Worm (Caenorhabditis elegans): Measurements from ENCODE around the gene srb-1.

srb-1 gene

ce11 chrII:5181497-5181896, 10.7 kb upstream of the srb-1 start (continued):
- TF ChIP-seq aly-2 (tag; optimal IDR thresholded peaks at IDR 0.05): no peak
- TF ChIP-seq alr-1 (tag; optimal IDR thresholded peaks at IDR 0.05): no peak
- TF ChIP-seq nhr-21 (tag; optimal IDR thresholded peaks at IDR 0.05): peak; percentile 34
- TF ChIP-seq snpc-4 (tag; optimal IDR thresholded peaks at IDR 0.05): peak; percentile 62
- TF ChIP-seq sma-9 (GFP tag; optimal IDR thresholded peaks at IDR 0.05): peak; percentile 79
- TF ChIP-seq sma-9 (tag; optimal IDR thresholded peaks at IDR 0.05): no peak
- no peak for TF ChIP-seq ztf-4 (tag; optimal IDR thresholded peaks at IDR 0.05)
- TF ChIP-seq sma-3 (GFP tag; optimal IDR thresholded peaks at IDR 0.05): peak; percentile 22
- peak; percentile 51 for TF ChIP-seq nhr-25 (tag; optimal IDR thresholded peaks at IDR 0.05)
- TF ChIP-seq blmp-1 (tag; optimal IDR thresholded peaks at IDR 0.05; ENCODE audit: insufficient read depth): peak; percentile 74
- peak; percentile 75 to 85 for TF ChIP-seq mdl-1 (tag; optimal IDR thresholded peaks at IDR 0.05)
- TF ChIP-seq nhr-6 (tag; optimal IDR thresholded peaks at IDR 0.05): no peak
- no peak for TF ChIP-seq skn-1 (tag; optimal IDR thresholded peaks at IDR 0.05)

DNA sequence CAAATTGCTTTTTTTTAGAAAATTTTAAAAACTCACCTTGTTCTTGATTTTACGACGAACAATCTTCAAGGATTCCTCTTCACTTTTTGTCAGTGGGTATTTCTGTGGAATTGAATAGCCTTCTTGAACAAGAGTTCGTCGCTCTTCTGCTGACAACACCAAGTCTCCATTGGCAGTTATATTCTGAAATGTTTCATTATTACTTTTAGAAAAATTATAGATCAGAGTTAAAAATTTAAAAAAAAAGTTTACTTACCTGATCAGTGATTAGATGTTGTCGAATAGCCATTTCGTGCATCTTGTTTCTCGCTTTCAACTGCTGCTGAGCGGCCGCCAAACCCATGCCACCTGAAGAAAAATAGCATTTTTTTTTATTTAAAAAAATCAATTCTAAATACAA, 9.4 kb upstream of the srb-1 start:
- no peak for TF ChIP-seq nhr-6 (tag; optimal IDR thresholded peaks at IDR 0.05)
- no peak for TF ChIP-seq ceh-16 (tag; optimal IDR thresholded peaks at IDR 0.05)
- TF ChIP-seq sem-4 (tag; optimal IDR thresholded peaks at IDR 0.05): no peak
- no peak for TF ChIP-seq nhr-21 (tag; optimal IDR thresholded peaks at IDR 0.05)
- no peak for TF ChIP-seq nhr-25 (tag; optimal IDR thresholded peaks at IDR 0.05)
- TF ChIP-seq aly-2 (tag; optimal IDR thresholded peaks at IDR 0.05): no peak
- TF ChIP-seq elt-1 (tag; optimal IDR thresholded peaks at IDR 0.05): no peak
- no peak for TF ChIP-seq ztf-11 (tag; optimal IDR thresholded peaks at IDR 0.05)
- no peak for TF ChIP-seq nhr-23 (tag; optimal IDR thresholded peaks at IDR 0.05)
- TF ChIP-seq nhr-11 (tag; optimal IDR thresholded peaks at IDR 0.05): no peak
- no peak for TF ChIP-seq dmd-4 (tag; optimal IDR thresholded peaks at IDR 0.05)

- TF ChIP-seq mbf-1 (tag; optimal IDR thresholded peaks at IDR 0.05) (no peak), ama-1 (optimal IDR thresholded peaks at IDR 0.05) (peak; percentile 23), unc-62 (GFP tag; optimal IDR thresholded peaks at IDR 0.05) (no peak)
These were observed 7.8 kb upstream of the srb-1 start for ce11 chrII:5178609-5179008.

ce11 chrII:5177902-5178301, 7.1 kb upstream of the srb-1 start, which contains the start of gene C27D6.12:
C27D6.12 (minus strand) TSS chrII:5178002.
- TF ChIP-seq nhr-12 (tag; optimal IDR thresholded peaks at IDR 0.05): no peak
- TF ChIP-seq ZK546.5 (tag; optimal IDR thresholded peaks at IDR 0.05): no peak
- TF ChIP-seq nhr-129 (tag; optimal IDR thresholded peaks at IDR 0.05): no peak
- TF ChIP-seq nhr-21 (tag; optimal IDR thresholded peaks at IDR 0.05): no peak
- no peak for TF ChIP-seq lin-39 (tag; optimal IDR thresholded peaks at IDR 0.05)
- no peak for TF ChIP-seq nhr-25 (tag; optimal IDR thresholded peaks at IDR 0.05)
- no peak for TF ChIP-seq crh-2 (tag; optimal IDR thresholded peaks at IDR 0.05)
- no peak for TF ChIP-seq nhr-10 (tag; optimal IDR thresholded peaks at IDR 0.05)
- TF ChIP-seq elt-1 (tag; optimal IDR thresholded peaks at IDR 0.05): no peak

DNA sequence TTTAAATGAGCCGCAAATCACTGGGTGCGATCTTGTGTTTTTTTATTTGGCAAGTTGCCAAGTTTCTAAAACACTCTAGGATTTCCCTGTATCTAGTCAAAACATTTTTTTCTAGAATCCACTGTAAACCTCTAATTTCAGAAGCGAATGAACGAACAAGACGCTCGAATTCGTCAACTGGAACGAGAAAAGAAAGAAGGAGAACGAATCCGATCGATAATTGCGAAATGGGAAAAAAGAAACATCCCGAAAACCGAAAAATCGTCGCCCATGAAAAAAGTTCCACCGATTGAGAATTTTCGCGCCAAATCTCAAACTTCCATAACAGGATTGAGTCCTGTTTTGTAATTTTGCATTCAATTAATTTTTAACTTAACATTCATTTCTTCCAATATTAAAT, 6.1 kb upstream of the srb-1 start:
- TF ChIP-seq nhr-10 (tag; optimal IDR thresholded peaks at IDR 0.05) (no peak), lin-13 (GFP tag; optimal IDR thresholded peaks at IDR 0.05) (no peak), alr-1 (tag; optimal IDR thresholded peaks at IDR 0.05) (no peak), mbf-1 (tag; optimal IDR thresholded peaks at IDR 0.05) (no peak), snpc-4 (tag; optimal IDR thresholded peaks at IDR 0.05) (no peak), fos-1 (tag; optimal IDR thresholded peaks at IDR 0.05) (no peak), ama-1 (optimal IDR thresholded peaks at IDR 0.05) (no peak), nhr-25 (tag; optimal IDR thresholded peaks at IDR 0.05) (no peak), Y55F3AM.14 (GFP tag; optimal IDR thresholded peaks at IDR 0.05) (no peak), sma-3 (GFP tag; optimal IDR thresholded peaks at IDR 0.05) (no peak), nhr-237 (tag; optimal IDR thresholded peaks at IDR 0.05) (no peak), aly-2 (tag; optimal IDR thresholded peaks at IDR 0.05) (no peak)

- no peak for TF ChIP-seq nhr-11 (tag; optimal IDR thresholded peaks at IDR 0.05)
- no peak for TF ChIP-seq C34F6.9 (tag; optimal IDR thresholded peaks at IDR 0.05)
- TF ChIP-seq mab-5 (tag; optimal IDR thresholded peaks at IDR 0.05): no peak
- no peak for TF ChIP-seq ceh-82 (tag; optimal IDR thresholded peaks at IDR 0.05)
- TF ChIP-seq sma-9 (GFP tag; optimal IDR thresholded peaks at IDR 0.05): no peak
- TF ChIP-seq sma-9 (tag; optimal IDR thresholded peaks at IDR 0.05): no peak
- no peak for TF ChIP-seq sma-3 (GFP tag; optimal IDR thresholded peaks at IDR 0.05)
These were observed 3.5 kb upstream of the srb-1 start, which contains the start of gene C27D6.3 for ce11 chrII:5174370-5174769. C27D6.3 (minus strand) TSS chrII:5174470.
